Worm (Caenorhabditis elegans) whole organism, young adult: ENCODE measurements around the gene T07A9.15.
A peak's percentile ranks its signal among the peaks of the same experiment; 100 is the strongest.

Source experiments
- B0019.2 ChIP-seq: fragments of 200-800 bp; sonication (Bioruptor generic); conservative IDR thresholded peaks from 2 replicates; pipeline ENCODE4 v1.3.6; 2022; ENCODE audit warnings: missing genetic modification reagents, missing genetic modification characterization, missing compliant biosample characterization
- B0336.3 ChIP-seq: fragments of 200-800 bp; sonication (Bioruptor generic); IDR thresholded peaks from 2 replicates; pipeline ENCODE4 v1.3.6; 2022; ENCODE audit warnings: missing genetic modification characterization, missing compliant biosample characterization
- D2030.7 ChIP-seq: fragments of 200-800 bp; sonication (Bioruptor generic); IDR thresholded peaks from 2 replicates; pipeline ENCODE4 v1.3.6; 2022; ENCODE audit warnings: missing genetic modification reagents, missing genetic modification characterization, missing compliant biosample characterization
- F33H1.4 ChIP-seq: fragments of 200-800 bp; sonication (Bioruptor generic); IDR thresholded peaks from 2 replicates; pipeline ENCODE4 v1.3.6; 2022; ENCODE audit warnings: missing genetic modification reagents, missing genetic modification characterization, missing compliant biosample characterization
- Y56A3A.18 ChIP-seq: fragments of 200-800 bp; sonication (Bioruptor generic); IDR thresholded peaks from 2 replicates; pipeline ENCODE4 v1.3.6; 2022; ENCODE audit warnings: missing genetic modification reagents, missing genetic modification characterization, missing compliant biosample characterization
- Y95B8A.8 ChIP-seq: fragments of 200-800 bp; sonication (Bioruptor generic); IDR thresholded peaks from 2 replicates; pipeline ENCODE4 v1.3.6; 2022; ENCODE audit warnings: missing genetic modification reagents, missing genetic modification characterization, missing compliant biosample characterization
- aptf-3 ChIP-seq: fragments of 200-800 bp; sonication (Bioruptor generic); IDR thresholded peaks from 2 replicates; pipeline ENCODE4 v1.3.6; 2022; ENCODE audit warnings: missing genetic modification characterization, missing compliant biosample characterization
- atf-7 ChIP-seq: sonication (generic microtip); optimal IDR thresholded peaks from 2 replicates; lab custom pipeline; 2017; ENCODE audit warnings: mild to moderate bottlenecking, missing genetic modification characterization, missing compliant biosample characterization
- attf-3 ChIP-seq: fragments of 200-800 bp; sonication (Bioruptor generic); conservative IDR thresholded peaks from 2 replicates; pipeline ENCODE4 v1.3.6; 2022; ENCODE audit warnings: missing genetic modification reagents, missing genetic modification characterization, missing compliant biosample characterization
- attf-5 ChIP-seq: fragments of 200-800 bp; sonication (Bioruptor generic); optimal IDR thresholded peaks from 2 replicates; lab custom pipeline; 2018; ENCODE audit warnings: mild to moderate bottlenecking, missing genetic modification characterization, missing compliant biosample characterization
- attf-6 ChIP-seq: fragments of 200-800 bp; sonication (Bioruptor generic); IDR thresholded peaks from 2 replicates; pipeline ENCODE4 v1.3.6; 2022; ENCODE audit warnings: missing genetic modification reagents, missing genetic modification characterization, missing compliant biosample characterization
- bed-2 ChIP-seq: fragments of 200-800 bp; sonication (Bioruptor generic); IDR thresholded peaks from 2 replicates; pipeline ENCODE4 v1.3.6; 2022; ENCODE audit warnings: missing genetic modification reagents, missing genetic modification characterization, missing compliant biosample characterization
- ceh-91 ChIP-seq: fragments of 200-800 bp; sonication (Bioruptor generic); IDR thresholded peaks from 2 replicates; pipeline ENCODE4 v1.3.6; 2022; ENCODE audit warnings: missing genetic modification reagents, missing genetic modification characterization, missing compliant biosample characterization
- dox-1 ChIP-seq: fragments of 200-800 bp; sonication (Bioruptor generic); IDR thresholded peaks from 2 replicates; pipeline ENCODE4 v1.3.6; 2022; ENCODE audit warnings: missing genetic modification reagents, missing genetic modification characterization, missing compliant biosample characterization
- dpl-1 ChIP-seq: fragments of 150-350 bp; optimal IDR thresholded peaks from 2 replicates; lab custom pipeline; 2014; ENCODE audit warnings: missing biosample characterization, missing genetic modification reagents, missing genetic modification characterization
- efl-1 ChIP-seq: fragments of 150-350 bp; optimal IDR thresholded peaks from 2 replicates; lab custom pipeline; 2014; ENCODE audit warnings: missing biosample characterization, missing genetic modification reagents, missing genetic modification characterization
- egrh-3 ChIP-seq: fragments of 200-800 bp; sonication (Bioruptor generic); IDR thresholded peaks from 2 replicates; pipeline ENCODE4 v1.3.6; 2022; ENCODE audit warnings: missing genetic modification reagents, missing genetic modification characterization, missing compliant biosample characterization
- hmg-1.2 ChIP-seq: fragments of 200-800 bp; sonication (Bioruptor generic); IDR thresholded peaks from 2 replicates; pipeline ENCODE4 v1.3.6; 2022; ENCODE audit warnings: missing genetic modification reagents, missing genetic modification characterization, missing compliant biosample characterization
- hrde-1 ChIP-seq: sonication (generic microtip); optimal IDR thresholded peaks from 2 replicates; lab custom pipeline; 2016; ENCODE audit warnings: missing genetic modification characterization, mild to moderate bottlenecking, missing compliant biosample characterization, moderate library complexity, missing genotype, missing genetic modification reagents, borderline replicate concordance
- lin-35 ChIP-seq, 3 experiments: fragments of 150-350 bp in 2 of 3; sonication (generic microtip) in 1 of 3; optimal IDR thresholded peaks; 2 replicates each; lab custom pipeline; 2014 to 2018; ENCODE audit warnings: missing biosample characterization in 3 of 3, missing genetic modification characterization in 3 of 3, missing genetic modification reagents in 3 of 3
- lin-54 ChIP-seq: fragments of 200-800 bp; sonication (Bioruptor generic); optimal IDR thresholded peaks from 2 replicates; lab custom pipeline; 2018; ENCODE audit warnings: mild to moderate bottlenecking, missing genetic modification characterization, missing compliant biosample characterization
- lsl-1 ChIP-seq: fragments of 200-800 bp; sonication (Bioruptor generic); optimal IDR thresholded peaks from 2 replicates; lab custom pipeline; 2018; ENCODE audit warnings: mild to moderate bottlenecking, missing genetic modification characterization, moderate library complexity, missing compliant biosample characterization
- madf-6 ChIP-seq: fragments of 200-800 bp; sonication (Bioruptor generic); IDR thresholded peaks from 2 replicates; pipeline ENCODE4 v1.3.6; 2022; ENCODE audit warnings: missing genetic modification reagents, missing genetic modification characterization, missing compliant biosample characterization
- nhr-80 ChIP-seq: sonication (generic microtip); optimal IDR thresholded peaks from 2 replicates; lab custom pipeline; 2016; ENCODE audit warnings: missing genetic modification characterization, missing compliant biosample characterization
- pbrm-1 ChIP-seq: fragments of 200-800 bp; sonication (Bioruptor generic); IDR thresholded peaks from 2 replicates; pipeline ENCODE4 v1.3.6; 2022; ENCODE audit warnings: missing genetic modification reagents, missing genetic modification characterization, missing compliant biosample characterization
- rcor-1 ChIP-seq: fragments of 200-800 bp; sonication (Bioruptor generic); IDR thresholded peaks from 2 replicates; pipeline ENCODE4 v1.3.6; 2022; ENCODE audit warnings: missing genetic modification reagents, missing genetic modification characterization, missing compliant biosample characterization
- rec-8 ChIP-seq, 2 experiments: sonication (generic microtip); optimal IDR thresholded peaks; 2 replicates each; lab custom pipeline; 2016; ENCODE audit warnings: mild to moderate bottlenecking in 2 of 2, missing genetic modification characterization in 2 of 2, missing genetic modification reagents in 2 of 2, missing genotype in 2 of 2, missing biosample characterization in 1 of 2, missing compliant biosample characterization in 1 of 2, moderate library complexity in 1 of 2
- snpc-1.1 ChIP-seq: sonication (generic microtip); optimal IDR thresholded peaks from 2 replicates; lab custom pipeline; 2017; ENCODE audit warnings: missing genetic modification characterization, mild to moderate bottlenecking, missing compliant biosample characterization, antibody characterized with exemption, moderate library complexity, missing genotype, missing genetic modification reagents; ENCODE audit not compliant: insufficient read depth
- snpc-1.3 ChIP-seq: sonication (generic microtip); optimal IDR thresholded peaks from 2 replicates; lab custom pipeline; 2017; ENCODE audit warnings: missing genetic modification characterization, mild to moderate bottlenecking, missing compliant biosample characterization, antibody characterized with exemption, moderate library complexity, missing genotype, missing genetic modification reagents; ENCODE audit not compliant: insufficient read depth
- snpc-3.4 ChIP-seq: sonication (generic microtip); optimal IDR thresholded peaks from 2 replicates; lab custom pipeline; 2017; ENCODE audit warnings: missing genetic modification characterization, mild to moderate bottlenecking, missing compliant biosample characterization, antibody characterized with exemption, moderate library complexity, missing genotype, missing genetic modification reagents
- snpc-4 ChIP-seq, 5 experiments: fragments of 150-350 bp in 1 of 5; sonication (generic microtip) in 4 of 5; optimal IDR thresholded peaks; 2 replicates each; lab custom pipeline; 2014 to 2018; ENCODE audit warnings: missing genetic modification characterization in 5 of 5, missing biosample characterization in 3 of 5, antibody characterized with exemption in 2 of 5, mild to moderate bottlenecking in 2 of 5, missing compliant biosample characterization in 2 of 5, missing genotype in 2 of 5, moderate library complexity in 2 of 5, missing genetic modification reagents in 1 of 5
- tbp1 ChIP-seq: fragments of 200-800 bp; sonication (Bioruptor generic); optimal IDR thresholded peaks from 2 replicates; lab custom pipeline; 2018; ENCODE audit warnings: mild to moderate bottlenecking, missing genetic modification characterization, missing compliant biosample characterization
- tbx-9 ChIP-seq: sonication (generic microtip); optimal IDR thresholded peaks from 2 replicates; lab custom pipeline; 2016; ENCODE audit warnings: borderline replicate concordance, missing genetic modification characterization, inconsistent platforms, missing compliant biosample characterization
- tlf-1 ChIP-seq: fragments of 200-800 bp; sonication (Bioruptor generic); optimal IDR thresholded peaks from 2 replicates; lab custom pipeline; 2018; ENCODE audit warnings: mild to moderate bottlenecking, missing genetic modification characterization, missing compliant biosample characterization
- xnd-1 ChIP-seq: sonication (generic microtip); optimal IDR thresholded peaks from 2 replicates; lab custom pipeline; 2016; ENCODE audit warnings: missing genotype, missing genetic modification reagents, missing genetic modification characterization, missing compliant biosample characterization
- zfh-2 ChIP-seq: fragments of 200-800 bp; sonication (Bioruptor generic); conservative IDR thresholded peaks from 2 replicates; pipeline ENCODE4 v1.3.6; 2022; ENCODE audit warnings: missing genetic modification reagents, missing genetic modification characterization, missing compliant biosample characterization
- ztf-18 ChIP-seq: sonication (generic microtip); optimal IDR thresholded peaks from 2 replicates; lab custom pipeline; 2016; ENCODE audit warnings: missing genotype, mild to moderate bottlenecking, missing genetic modification characterization, missing compliant biosample characterization
- ztf-28 ChIP-seq: fragments of 200-800 bp; sonication (Bioruptor generic); IDR thresholded peaks from 2 replicates; pipeline ENCODE4 v1.3.6; 2022; ENCODE audit warnings: missing genetic modification reagents, missing genetic modification characterization, missing compliant biosample characterization
- ztf-6 ChIP-seq: fragments of 200-800 bp; sonication (Bioruptor generic); IDR thresholded peaks from 2 replicates; pipeline ENCODE4 v1.3.6; 2022; ENCODE audit warnings: missing genetic modification reagents, missing genetic modification characterization, missing compliant biosample characterization

The T07A9.15 gene

ce11 chrIV:427100-427908, 34.0 kb upstream of the T07A9.15 start (continued):
- TF ChIP-seq Y56A3A.18 (no peak), atf-7 (tag; lab: Kevin White, UChicago) (peak; percentile 17), bed-2 (no peak), ztf-18 (tag; lab: Kevin White, UChicago) (no peak), tbx-9 (tag; lab: Kevin White, UChicago) (peak; percentile 24), ztf-28 (GFP tag; lab: Robert Waterston, UW) (no peak), B0336.3 (GFP tag; lab: Robert Waterston, UW) (no peak), ceh-91 (GFP tag; lab: Robert Waterston, UW) (no peak), aptf-3 (GFP tag; lab: Robert Waterston, UW) (no peak)

- no peak for TF ChIP-seq attf-6 (GFP tag; lab: Robert Waterston, UW)
- no peak for TF ChIP-seq rec-8 (tag; optimal IDR thresholded peaks at IDR 0.05; lab: Kevin White, UChicago)
- TF ChIP-seq egrh-3 (GFP tag; lab: Robert Waterston, UW) = peak; percentile 95
- TF ChIP-seq zfh-2 = peak; percentile 81
- TF ChIP-seq B0019.2 = no peak
Measured at ce11 chrIV:426597-426996, 33.3 kb upstream of the T07A9.15 start.

ce11 chrIV:425995-426394, 32.6 kb upstream of the T07A9.15 start, which contains the start of gene garr-1:
Gene garr-1 (plus strand): TSS chrIV:426168.
- TF ChIP-seq attf-3 (GFP tag; lab: Robert Waterston, UW) (no peak), egrh-3 (GFP tag; lab: Robert Waterston, UW) (peak; percentile 68; the same call in 1 of the 2 replicates), tbp1 (no peak)

- TF ChIP-seq hmg-1.2 (GFP tag; lab: Robert Waterston, UW) (peak; percentile 31; the same call in 1 of the 2 replicates), lin-35 (GFP tag; optimal IDR thresholded peaks at IDR 0.05; lab: Kevin White, UChicago) (peak in 1 of 3 experiments; percentile 19), F33H1.4 (GFP tag; lab: Robert Waterston, UW) (peak; percentile 87), Y95B8A.8 (GFP tag; lab: Robert Waterston, UW) (no peak), attf-5 (GFP tag; lab: Kevin White, UChicago) (peak; percentile 33), pbrm-1 (GFP tag; lab: Robert Waterston, UW) (0 out of 2 replicates have a peak, but pooled peaks have one; percentile 20), lsl-1 (GFP tag; lab: Kevin White, UChicago) (peak; percentile 62), ceh-91 (GFP tag; lab: Robert Waterston, UW) (peak; percentile 37; the same call in 1 of the 2 replicates), snpc-1.3 (tag; lab: Kevin White, UChicago) (peak; percentile 31), madf-6 (peak; percentile 74; the same call in 1 of the 2 replicates), D2030.7 (peak; percentile 75), rcor-1 (GFP tag; lab: Robert Waterston, UW) (0 out of 2 replicates have a peak, but pooled peaks have one; percentile 21), attf-3 (GFP tag; lab: Robert Waterston, UW) (no peak), snpc-4 (GFP tag; optimal IDR thresholded peaks at IDR 0.05; lab: Kevin White, UChicago) (peak; percentile 35), snpc-4 (tag; optimal IDR thresholded peaks at IDR 0.05; lab: Kevin White, UChicago) (peak in 2 of 4 experiments; percentile 51 to 52), lin-54 (GFP tag; lab: Kevin White, UChicago) (peak; percentile 65), dox-1 (GFP tag; lab: Robert Waterston, UW) (peak; percentile 18; the same call in 1 of the 2 replicates), snpc-3.4 (tag; lab: Kevin White, UChicago) (peak; percentile 38), tlf-1 (GFP tag; lab: Kevin White, UChicago) (peak; percentile 2), nhr-80 (tag; lab: Kevin White, UChicago) (no peak), efl-1 (GFP tag; lab: Kevin White, UChicago) (peak; percentile 81), atf-7 (tag; lab: Kevin White, UChicago) (no peak), ztf-6 (GFP tag; lab: Robert Waterston, UW) (no peak), snpc-1.1 (tag; lab: Kevin White, UChicago) (peak; percentile 36), tbp1 (peak; percentile 27), dpl-1 (peak; percentile 60), hrde-1 (tag; lab: Kevin White, UChicago) (no peak), xnd-1 (tag; lab: Kevin White, UChicago) (peak; percentile 76)
Measured at ce11 chrIV:425546-425945, 32.2 kb upstream of the T07A9.15 start.
